Worm (Caenorhabditis elegans): ENCODE data around the gene bus-4.
"Not testable (repeated sequence)": the region's sequence is repeated elsewhere in the genome, so short reads cannot be mapped to it uniquely, and the experiment has no call there.

Gene bus-4

ce11 chrIV:4705922-4706321 lies 17.9 kb downstream of the bus-4 start:
- TF ChIP-seq tbx-2 (tag; optimal IDR thresholded peaks at IDR 0.05) (no peak), mdl-1 (tag; optimal IDR thresholded peaks at IDR 0.05) (no peak), ceh-16 (tag; optimal IDR thresholded peaks at IDR 0.05) (no peak), nfya-1 (tag; optimal IDR thresholded peaks at IDR 0.05; ENCODE audit: insufficient read depth) (peak; percentile 73)

ce11 chrIV:4710459-4710858 lies 22.4 kb downstream of the bus-4 start, which contains the start of gene cif-1:
TSS of gene cif-1 (minus strand) at chrIV:4710755.
- TF ChIP-seq mml-1 (tag; optimal IDR thresholded peaks at IDR 0.05), result no peak
- TF ChIP-seq ceh-82 (tag; optimal IDR thresholded peaks at IDR 0.05), result no peak
- TF ChIP-seq ZK546.5 (tag; optimal IDR thresholded peaks at IDR 0.05), result no peak
- TF ChIP-seq egl-5 (tag; optimal IDR thresholded peaks at IDR 0.05), result no peak
- no peak for TF ChIP-seq ama-1 (optimal IDR thresholded peaks at IDR 0.05)
- no peak for TF ChIP-seq aly-2 (tag; optimal IDR thresholded peaks at IDR 0.05)
- TF ChIP-seq nhr-76 (tag; optimal IDR thresholded peaks at IDR 0.05), result no peak
- TF ChIP-seq sea-2 (GFP tag; optimal IDR thresholded peaks at IDR 0.05), result no peak
- no peak for TF ChIP-seq elt-3 (tag; optimal IDR thresholded peaks at IDR 0.05)
- TF ChIP-seq ztf-4 (tag; optimal IDR thresholded peaks at IDR 0.05), result no peak
- TF ChIP-seq hmg-11 (tag; optimal IDR thresholded peaks at IDR 0.05), result no peak

ce11 chrIV:4712376-4712775 lies 24.3 kb downstream of the bus-4 start, which contains the start of gene yars-2:
TSS of gene yars-2 (minus strand) at chrIV:4712624.
- TF ChIP-seq unc-39 (tag; optimal IDR thresholded peaks at IDR 0.05), result no peak
- TF ChIP-seq nfya-1 (tag; optimal IDR thresholded peaks at IDR 0.05; ENCODE audit: insufficient read depth), result peak; percentile 10
- no peak for TF ChIP-seq fkh-2 (tag; optimal IDR thresholded peaks at IDR 0.05)
- TF ChIP-seq nhr-23 (tag; optimal IDR thresholded peaks at IDR 0.05), result no peak
- TF ChIP-seq pha-4 (tag; optimal IDR thresholded peaks at IDR 0.05), result peak; percentile 26
- no peak for TF ChIP-seq tbx-2 (tag; optimal IDR thresholded peaks at IDR 0.05)
- peak; percentile 27 for TF ChIP-seq lin-15B (tag; optimal IDR thresholded peaks at IDR 0.05)

- not testable (repeated sequence) for TF ChIP-seq nhr-43 (tag; optimal IDR thresholded peaks at IDR 0.05; ENCODE audit: poor library complexity, severe bottlenecking); pha-4 (tag; optimal IDR thresholded peaks at IDR 0.05); ceh-82 (tag; optimal IDR thresholded peaks at IDR 0.05)
These were observed 27.7 kb downstream of the bus-4 start, which contains the start of gene miro-1 for ce11 chrIV:4715785-4716184. TSS of gene miro-1 (minus strand) at chrIV:4715807.

- peak; percentile 19 for TF ChIP-seq lin-15B (tag; optimal IDR thresholded peaks at IDR 0.05)
- TF ChIP-seq elt-2 (tag; optimal IDR thresholded peaks at IDR 0.05), result peak; percentile 1
- TF ChIP-seq tbx-2 (tag; optimal IDR thresholded peaks at IDR 0.05), result peak; percentile 27
- TF ChIP-seq nfya-1 (tag; optimal IDR thresholded peaks at IDR 0.05; ENCODE audit: insufficient read depth), result peak; percentile 22
These were observed 32.5 kb downstream of the bus-4 start for ce11 chrIV:4720522-4720921.

- no peak for TF ChIP-seq fos-1 (tag; optimal IDR thresholded peaks at IDR 0.05)
- TF ChIP-seq egl-5 (tag; optimal IDR thresholded peaks at IDR 0.05), result no peak
- TF ChIP-seq nhr-12 (tag; optimal IDR thresholded peaks at IDR 0.05), result no peak
- TF ChIP-seq fkh-10 (GFP tag; optimal IDR thresholded peaks at IDR 0.05), result no peak
- TF ChIP-seq nhr-77 (tag; optimal IDR thresholded peaks at IDR 0.05), result no peak
- no peak for TF ChIP-seq ceh-82 (tag; optimal IDR thresholded peaks at IDR 0.05)
- no peak for TF ChIP-seq nfya-1 (tag; optimal IDR thresholded peaks at IDR 0.05; ENCODE audit: insufficient read depth)
These were observed 35.6 kb downstream of the bus-4 start for ce11 chrIV:4723687-4724086.

- no peak for TF ChIP-seq ceh-9 (tag; optimal IDR thresholded peaks at IDR 0.05)
- TF ChIP-seq mdl-1 (tag; optimal IDR thresholded peaks at IDR 0.05), result no peak
These were observed 36.5 kb downstream of the bus-4 start, which contains the start of gene K08F11.1 for ce11 chrIV:4724562-4724961. TSS of gene K08F11.1 (plus strand) at chrIV:4724862.

- peak; percentile 43 for TF ChIP-seq nhr-25 (tag; optimal IDR thresholded peaks at IDR 0.05)
- peak; percentile 37 for TF ChIP-seq nhr-77 (tag; optimal IDR thresholded peaks at IDR 0.05)
- peak; percentile 73 for TF ChIP-seq elt-2 (tag; optimal IDR thresholded peaks at IDR 0.05)
- TF ChIP-seq nhr-43 (tag; optimal IDR thresholded peaks at IDR 0.05; ENCODE audit: poor library complexity, severe bottlenecking), result peak; percentile 64
- TF ChIP-seq ztf-4 (tag; optimal IDR thresholded peaks at IDR 0.05), result peak; percentile 0
- TF ChIP-seq nhr-11 (tag; optimal IDR thresholded peaks at IDR 0.05), result peak; percentile 77
- peak; percentile 60 for TF ChIP-seq ZK546.5 (tag; optimal IDR thresholded peaks at IDR 0.05)
- peak; percentile 73 for TF ChIP-seq nhr-23 (tag; optimal IDR thresholded peaks at IDR 0.05)
- TF ChIP-seq lsy-12 (tag; optimal IDR thresholded peaks at IDR 0.05), result peak; percentile 88
- TF ChIP-seq lin-15B (tag; optimal IDR thresholded peaks at IDR 0.05), result peak; percentile 60
- peak; percentile 77 for TF ChIP-seq tbx-2 (tag; optimal IDR thresholded peaks at IDR 0.05)
- TF ChIP-seq nfya-1 (tag; optimal IDR thresholded peaks at IDR 0.05; ENCODE audit: insufficient read depth), result peak; percentile 58
- TF ChIP-seq hmg-11 (tag; optimal IDR thresholded peaks at IDR 0.05), result peak; percentile 7
- TF ChIP-seq R02D3.7 (tag; optimal IDR thresholded peaks at IDR 0.05), result peak; percentile 76
- peak; percentile 70 for TF ChIP-seq ceh-28 (tag; optimal IDR thresholded peaks at IDR 0.05)
- peak; percentile 6 for TF ChIP-seq pha-4 (tag; optimal IDR thresholded peaks at IDR 0.05)
These were observed 37.4 kb downstream of the bus-4 start for ce11 chrIV:4725478-4725920.

All from whole organism, L3 larva.